Fruit fly (Drosophila melanogaster): ENCODE data around the gene E5.

E5 gene

dm6 chr3R:13918045-13918444 lies 43.3 kb upstream of the E5 start:
- no peak for TF ChIP-seq dl (GFP tag; optimal IDR thresholded peaks at IDR 0.05; ENCODE audit: insufficient read depth in 1 of 2, partially characterized antibody in 2 of 2)
- peak; percentile 27 for TF ChIP-seq rgr (GFP tag; optimal IDR thresholded peaks at IDR 0.05)
- no peak for TF ChIP-seq CrebA (GFP tag; optimal IDR thresholded peaks at IDR 0.05; ENCODE audit: borderline replicate concordance)
- TF ChIP-seq Mio (GFP tag; optimal IDR thresholded peaks at IDR 0.05): no peak
- no peak for TF ChIP-seq CG32264 (GFP tag; optimal IDR thresholded peaks at IDR 0.05)
- no peak for TF ChIP-seq foxo (GFP tag; optimal IDR thresholded peaks at IDR 0.05)

dm6 chr3R:13916546-13916945 lies 41.8 kb upstream of the E5 start:
- TF ChIP-seq br (GFP tag; optimal IDR thresholded peaks at IDR 0.05) (no peak), woc (GFP tag; optimal IDR thresholded peaks at IDR 0.05) (peak; percentile 22), foxo (GFP tag; optimal IDR thresholded peaks at IDR 0.05) (peak in 1 of 2 experiments; percentile 16), Hr83 (GFP tag; optimal IDR thresholded peaks at IDR 0.05; ENCODE audit: poor library complexity, severe bottlenecking) (no peak), Vsx2 (GFP tag; optimal IDR thresholded peaks at IDR 0.05; ENCODE audit: partially characterized antibody) (no peak), h (GFP tag; optimal IDR thresholded peaks at IDR 0.05) (peak; percentile 21), CG32264 (GFP tag; optimal IDR thresholded peaks at IDR 0.05) (no peak), CG9705 (GFP tag; optimal IDR thresholded peaks at IDR 0.05) (no peak)

dm6 chr3R:13915646-13916045 lies 40.9 kb upstream of the E5 start:
- TF ChIP-seq foxo (GFP tag; optimal IDR thresholded peaks at IDR 0.05) (peak in 1 of 2 experiments; percentile 67), br (GFP tag; optimal IDR thresholded peaks at IDR 0.05) (peak; percentile 69), HLH106 (tag; optimal IDR thresholded peaks at IDR 0.05) (peak; percentile 67), Jra (GFP tag; optimal IDR thresholded peaks at IDR 0.05) (no peak), CrebA (GFP tag; optimal IDR thresholded peaks at IDR 0.05; ENCODE audit: borderline replicate concordance) (no peak), N (GFP tag; optimal IDR thresholded peaks at IDR 0.05) (no peak), psq (GFP tag; optimal IDR thresholded peaks at IDR 0.05) (peak; percentile 41), Hnf4 (GFP tag; optimal IDR thresholded peaks at IDR 0.05) (peak; percentile 58), Hr78 (GFP tag; optimal IDR thresholded peaks at IDR 0.05) (no peak), Myc (optimal IDR thresholded peaks at IDR 0.05) (no peak), tai (GFP tag; optimal IDR thresholded peaks at IDR 0.05) (peak; percentile 38), woc (GFP tag; optimal IDR thresholded peaks at IDR 0.05) (no peak), dmrt93B (GFP tag; optimal IDR thresholded peaks at IDR 0.05) (peak; percentile 27), fru (GFP tag; optimal IDR thresholded peaks at IDR 0.05) (peak; percentile 48), Rel (GFP tag; optimal IDR thresholded peaks at IDR 0.05) (no peak), Rel (tag; optimal IDR thresholded peaks at IDR 0.05) (no peak), brk (GFP tag; optimal IDR thresholded peaks at IDR 0.05) (no peak), Dfd (GFP tag; optimal IDR thresholded peaks at IDR 0.05) (no peak), CG9705 (GFP tag; optimal IDR thresholded peaks at IDR 0.05) (no peak), CG32264 (GFP tag; optimal IDR thresholded peaks at IDR 0.05) (no peak), dsf (GFP tag; optimal IDR thresholded peaks at IDR 0.05; ENCODE audit: borderline replicate concordance) (no peak), Vsx2 (GFP tag; optimal IDR thresholded peaks at IDR 0.05; ENCODE audit: partially characterized antibody) (no peak), dl (GFP tag; optimal IDR thresholded peaks at IDR 0.05; ENCODE audit: insufficient read depth in 1 of 2, partially characterized antibody in 2 of 2) (no peak), OdsH (GFP tag; optimal IDR thresholded peaks at IDR 0.05) (peak; percentile 68), ey (GFP tag; optimal IDR thresholded peaks at IDR 0.05) (peak; percentile 54), lola (GFP tag; optimal IDR thresholded peaks at IDR 0.05) (no peak), sage (GFP tag; optimal IDR thresholded peaks at IDR 0.05) (no peak), GATAd (GFP tag; optimal IDR thresholded peaks at IDR 0.05) (no peak), Mio (GFP tag; optimal IDR thresholded peaks at IDR 0.05) (no peak), pan (optimal IDR thresholded peaks at IDR 0.05) (no peak), rgr (GFP tag; optimal IDR thresholded peaks at IDR 0.05) (peak; percentile 53), h (GFP tag; optimal IDR thresholded peaks at IDR 0.05) (peak; percentile 73), Hr83 (GFP tag; optimal IDR thresholded peaks at IDR 0.05; ENCODE audit: poor library complexity, severe bottlenecking) (no peak), Dif (GFP tag; optimal IDR thresholded peaks at IDR 0.05; ENCODE audit: partially characterized antibody) (no peak), jim (GFP tag; optimal IDR thresholded peaks at IDR 0.05) (no peak), Abd-B (GFP tag; optimal IDR thresholded peaks at IDR 0.05) (no peak), usp (GFP tag; optimal IDR thresholded peaks at IDR 0.05) (no peak), sv (GFP tag; optimal IDR thresholded peaks at IDR 0.05) (peak; percentile 52), Sp1 (GFP tag; optimal IDR thresholded peaks at IDR 0.05) (peak; percentile 57)
